Worm (Caenorhabditis elegans): ENCODE results near the gene hsp-25.

The hsp-25 gene

DNA sequence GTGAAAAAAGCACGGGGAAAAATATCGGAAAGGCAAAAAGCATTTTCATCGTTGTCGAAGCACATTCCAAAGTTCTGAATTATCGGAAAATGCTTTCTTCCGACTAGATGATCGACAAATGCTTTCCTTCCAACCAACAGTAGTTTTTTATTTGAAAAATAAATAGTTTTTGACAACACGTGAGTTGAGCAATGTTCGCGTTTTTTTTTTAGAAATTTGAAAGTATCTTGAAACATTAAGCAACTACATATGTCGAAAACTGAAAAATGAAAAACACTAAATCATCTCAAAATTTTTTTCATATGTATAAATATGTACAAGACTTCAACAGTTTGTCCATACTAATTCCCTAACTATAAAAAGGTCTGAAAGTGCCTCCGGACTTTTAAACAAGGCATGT is at the start of gene hsp-25:
Gene hsp-25, minus strand, starts transcription at position 101 of the 400 bp plus-strand sequence.
- no peak for TF ChIP-seq ZK546.5 (tag; optimal IDR thresholded peaks at IDR 0.05)
- no peak for TF ChIP-seq ceh-16 (tag; optimal IDR thresholded peaks at IDR 0.05)
- TF ChIP-seq fos-1 (tag; optimal IDR thresholded peaks at IDR 0.05), result no peak
- no peak for TF ChIP-seq unc-39 (tag; optimal IDR thresholded peaks at IDR 0.05)
- no peak for TF ChIP-seq ama-1 (optimal IDR thresholded peaks at IDR 0.05)
- TF ChIP-seq hmg-11 (tag; optimal IDR thresholded peaks at IDR 0.05), result no peak
- no peak for TF ChIP-seq nhr-67 (tag; optimal IDR thresholded peaks at IDR 0.05)
- TF ChIP-seq nhr-43 (tag; optimal IDR thresholded peaks at IDR 0.05; ENCODE audit: poor library complexity, severe bottlenecking), result no peak
- TF ChIP-seq mml-1 (tag; optimal IDR thresholded peaks at IDR 0.05), result no peak
- TF ChIP-seq nhr-25 (tag; optimal IDR thresholded peaks at IDR 0.05), result no peak
- no peak for TF ChIP-seq sea-2 (GFP tag; optimal IDR thresholded peaks at IDR 0.05)
- TF ChIP-seq daf-12 (tag; optimal IDR thresholded peaks at IDR 0.05), result no peak

DNA sequence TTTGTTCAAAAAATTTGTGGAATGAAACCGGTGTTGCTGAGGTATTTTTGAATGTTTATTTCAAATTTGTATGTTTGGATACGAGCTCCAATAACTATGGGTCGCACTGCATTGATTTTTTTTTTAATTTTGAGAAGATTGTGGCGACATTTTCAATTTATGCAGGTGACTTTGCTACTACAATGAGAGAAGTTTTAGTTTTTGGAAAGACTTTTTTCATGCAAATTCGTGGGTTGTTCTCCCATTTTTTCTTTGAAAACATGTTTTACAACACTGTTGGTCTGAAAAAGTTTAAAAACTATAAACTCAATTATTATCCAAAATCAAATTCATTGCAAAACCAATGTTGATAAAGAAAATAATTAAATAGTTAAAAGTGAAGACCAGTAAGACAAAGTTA is 49.3 kb upstream of the hsp-25 start:
- peak; percentile 29 for TF ChIP-seq pqm-1 (tag; optimal IDR thresholded peaks at IDR 0.05)
- peak; percentile 58 for TF ChIP-seq aly-2 (tag; optimal IDR thresholded peaks at IDR 0.05)
- no peak for TF ChIP-seq sea-2 (GFP tag; optimal IDR thresholded peaks at IDR 0.05)
- TF ChIP-seq fos-1 (tag; optimal IDR thresholded peaks at IDR 0.05), result peak; percentile 78
- TF ChIP-seq elt-2 (tag; optimal IDR thresholded peaks at IDR 0.05), result peak; percentile 33
- peak; percentile 68 for TF ChIP-seq nhr-43 (tag; optimal IDR thresholded peaks at IDR 0.05; ENCODE audit: poor library complexity, severe bottlenecking)
- peak; percentile 62 for TF ChIP-seq lsy-12 (tag; optimal IDR thresholded peaks at IDR 0.05)
- TF ChIP-seq ceh-28 (tag; optimal IDR thresholded peaks at IDR 0.05), result peak; percentile 63
- peak; percentile 13 for TF ChIP-seq skn-1 (tag; optimal IDR thresholded peaks at IDR 0.05)
- peak; percentile 41 for TF ChIP-seq nhr-23 (tag; optimal IDR thresholded peaks at IDR 0.05)
- TF ChIP-seq nhr-77 (tag; optimal IDR thresholded peaks at IDR 0.05), result peak; percentile 36
- no peak for TF ChIP-seq ztf-4 (tag; optimal IDR thresholded peaks at IDR 0.05)
- no peak for TF ChIP-seq egl-27 (tag; optimal IDR thresholded peaks at IDR 0.05)
- no peak for TF ChIP-seq mml-1 (tag; optimal IDR thresholded peaks at IDR 0.05)

DNA sequence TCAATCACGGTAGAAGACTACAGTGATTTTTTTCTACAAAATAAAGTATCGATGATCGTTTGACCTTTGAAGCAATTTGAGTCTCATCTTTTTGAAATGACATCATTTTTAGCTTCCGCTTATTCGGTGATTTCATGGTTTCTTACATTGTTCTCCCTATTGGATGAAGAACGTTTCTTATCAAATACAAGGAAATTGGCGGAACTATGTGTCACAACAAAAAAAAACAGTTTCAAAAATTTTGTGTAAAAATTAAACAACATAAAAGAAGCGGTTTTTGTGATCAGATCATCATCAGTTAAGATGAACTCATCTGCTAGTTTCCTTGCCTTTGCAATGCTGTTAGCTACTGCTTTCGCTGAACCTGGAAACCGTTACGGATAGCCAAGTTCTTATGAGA is 48.2 kb upstream of the hsp-25 start, which contains the start of gene C45B2.8:
Gene C45B2.8, plus strand, starts transcription at position 301 of the 400 bp plus-strand sequence.
- no peak for TF ChIP-seq ceh-82 (tag; optimal IDR thresholded peaks at IDR 0.05)
- TF ChIP-seq mml-1 (tag; optimal IDR thresholded peaks at IDR 0.05), result no peak
- TF ChIP-seq ztf-11 (tag; optimal IDR thresholded peaks at IDR 0.05), result no peak
- TF ChIP-seq unc-62 (GFP tag; optimal IDR thresholded peaks at IDR 0.05), result no peak

DNA sequence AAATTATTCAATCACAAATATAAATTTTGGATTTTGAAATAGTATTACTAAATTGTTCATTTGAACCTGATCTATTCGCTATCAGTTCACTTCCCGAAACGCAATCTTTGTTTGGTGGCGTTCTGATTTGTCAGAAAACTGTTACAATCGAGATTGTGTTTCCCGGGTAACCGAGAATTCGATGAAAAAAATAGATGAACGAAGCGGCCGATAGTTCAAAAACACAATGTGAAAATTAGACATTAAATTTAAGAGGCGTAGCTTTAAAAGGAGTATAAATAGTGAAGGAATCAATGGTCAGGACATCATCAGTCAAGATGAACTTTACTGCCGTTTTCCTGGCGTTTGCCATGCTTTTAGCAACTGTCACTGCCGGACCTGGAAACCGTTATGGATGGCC is 46.4 kb upstream of the hsp-25 start, which contains the start of gene C45B2.1:
Gene C45B2.1, plus strand, starts transcription at position 301 of the 400 bp plus-strand sequence.
- TF ChIP-seq nhr-28 (tag; optimal IDR thresholded peaks at IDR 0.05) (no peak), nhr-11 (tag; optimal IDR thresholded peaks at IDR 0.05) (no peak), lin-15B (tag; optimal IDR thresholded peaks at IDR 0.05) (no peak), snpc-4 (tag; optimal IDR thresholded peaks at IDR 0.05) (no peak), mml-1 (tag; optimal IDR thresholded peaks at IDR 0.05) (no peak), nfya-1 (tag; optimal IDR thresholded peaks at IDR 0.05; ENCODE audit: insufficient read depth) (no peak), fkh-10 (GFP tag; optimal IDR thresholded peaks at IDR 0.05) (no peak), elt-1 (tag; optimal IDR thresholded peaks at IDR 0.05) (no peak), nhr-237 (tag; optimal IDR thresholded peaks at IDR 0.05) (no peak), nhr-76 (tag; optimal IDR thresholded peaks at IDR 0.05) (no peak), pqm-1 (tag; optimal IDR thresholded peaks at IDR 0.05) (no peak), nhr-25 (tag; optimal IDR thresholded peaks at IDR 0.05) (no peak), nhr-23 (tag; optimal IDR thresholded peaks at IDR 0.05) (no peak), ZK546.5 (tag; optimal IDR thresholded peaks at IDR 0.05) (no peak), daf-12 (tag; optimal IDR thresholded peaks at IDR 0.05) (no peak), unc-39 (tag; optimal IDR thresholded peaks at IDR 0.05) (no peak), fos-1 (tag; optimal IDR thresholded peaks at IDR 0.05) (no peak)

DNA sequence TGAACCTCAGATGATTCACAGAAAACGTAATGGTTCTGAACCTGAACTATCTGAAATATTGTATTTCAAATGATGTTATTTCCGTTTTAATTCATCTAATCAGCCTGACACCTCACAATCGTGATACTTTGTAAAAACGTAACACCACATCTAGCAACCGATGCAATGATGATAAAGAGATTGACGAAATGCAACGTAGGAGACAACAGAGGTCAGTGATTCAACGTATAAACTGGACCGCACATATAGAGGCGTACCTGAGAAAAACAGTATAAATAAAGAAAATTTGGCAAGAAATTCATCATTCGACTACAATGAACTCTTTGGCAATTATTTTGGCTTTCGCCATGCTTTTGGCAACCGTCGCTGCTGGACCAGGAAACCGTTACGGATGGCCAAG is 45.0 kb upstream of the hsp-25 start, which contains the start of gene C45B2.2:
Gene C45B2.2, plus strand, starts transcription at position 301 of the 400 bp plus-strand sequence.
- TF ChIP-seq skn-1 (tag; optimal IDR thresholded peaks at IDR 0.05) (no peak), nhr-67 (tag; optimal IDR thresholded peaks at IDR 0.05) (no peak), elt-2 (tag; optimal IDR thresholded peaks at IDR 0.05) (no peak), nhr-77 (tag; optimal IDR thresholded peaks at IDR 0.05) (no peak), nhr-43 (tag; optimal IDR thresholded peaks at IDR 0.05; ENCODE audit: poor library complexity, severe bottlenecking) (no peak), fkh-2 (tag; optimal IDR thresholded peaks at IDR 0.05) (no peak), nhr-28 (tag; optimal IDR thresholded peaks at IDR 0.05) (no peak), zag-1 (tag; optimal IDR thresholded peaks at IDR 0.05) (no peak)

Measured in whole organism, L3 larva.